Fruit fly (Drosophila melanogaster) whole organism, adult: ENCODE data around the gene CG9672.

Experiments used
- CG14711 ChIP-seq: fragments of 200-800 bp; sonication (Bioruptor generic); optimal IDR thresholded peaks from 2 replicates; lab custom pipeline; 2018; ENCODE audit warnings: missing biosample characterization, mild to moderate bottlenecking, missing genetic modification characterization, moderate library complexity
- CG33017 ChIP-seq: fragments of 200-800 bp; sonication (Bioruptor generic); optimal IDR thresholded peaks from 2 replicates; lab custom pipeline; 2018; ENCODE audit warnings: missing biosample characterization, mild to moderate bottlenecking, missing genetic modification characterization, moderate library complexity
- CG5204 ChIP-seq: fragments of 200-800 bp; sonication (Bioruptor generic); optimal IDR thresholded peaks from 2 replicates; lab custom pipeline; 2016; ENCODE audit warnings: missing biosample characterization, missing genetic modification characterization
- Mnt ChIP-seq: fragments of 200-800 bp; sonication (Bioruptor generic); optimal IDR thresholded peaks from 2 replicates; lab custom pipeline; 2016; ENCODE audit warnings: missing biosample characterization, mild to moderate bottlenecking, missing genetic modification characterization
- bab1 ChIP-seq: fragments of 200-800 bp; sonication (Bioruptor generic); optimal IDR thresholded peaks from 3 replicates; lab custom pipeline; 2019; ENCODE audit warnings: missing biosample characterization, mild to moderate bottlenecking, missing genetic modification characterization, moderate library complexity
- cic ChIP-seq: fragments of 200-800 bp; sonication (Bioruptor generic); optimal IDR thresholded peaks from 2 replicates; lab custom pipeline; 2017; ENCODE audit warnings: missing biosample characterization, mild to moderate bottlenecking, missing genetic modification characterization, moderate library complexity
- cnc ChIP-seq, 2 experiments: fragments of >200 bp; optimal IDR thresholded peaks; 2 replicates each; lab custom pipeline; 2017
- kay ChIP-seq: fragments of 200-800 bp; sonication (Bioruptor generic); peaks from one replicate; lab custom pipeline; 2016; ENCODE audit warnings: missing biosample characterization, missing genetic modification characterization, borderline replicate concordance

dm6 chrX:16683765-16684164 is 22.9 kb downstream of the CG9672 start, which contains the start of gene Axs:
- no peak for TF ChIP-seq cnc (optimal IDR thresholded peaks at IDR 0.05; lab: Kevin White, UChicago)
- no peak for TF ChIP-seq CG33017 (tag; lab: Kevin White, UChicago)
- TF ChIP-seq cic = no peak
- TF ChIP-seq kay (GFP tag; lab: Kevin White, UChicago) = no peak
- TF ChIP-seq CG5204 (GFP tag; lab: Kevin White, UChicago) = no peak
- no peak for TF ChIP-seq Mnt
- no peak for TF ChIP-seq bab1
- no peak for TF ChIP-seq CG14711 (tag; lab: Kevin White, UChicago)
